Worm (Caenorhabditis elegans) whole organism, L4 larva: ENCODE measurements around the gene C16C8.18.

ENCODE experiments used
- F10B5.3 ChIP-seq: sonication (generic microtip); optimal IDR thresholded peaks from 2 replicates; lab custom pipeline; 2016; ENCODE audit warnings: mild to moderate bottlenecking, missing genetic modification characterization, missing compliant biosample characterization
- R02D3.7 ChIP-seq: fragments of 150-350 bp; sonication (generic microtip); optimal IDR thresholded peaks from 3 replicates; lab custom pipeline; 2014; ENCODE audit warnings: missing biosample characterization, missing genetic modification characterization
- ZK546.5 ChIP-seq, 2 experiments: sonication (generic microtip); optimal IDR thresholded peaks; 2 replicates each; lab custom pipeline; 2017; ENCODE audit warnings: missing biosample characterization in 2 of 2, missing genetic modification characterization in 2 of 2
- aha-1 ChIP-seq: fragments of 150-350 bp; peaks from one replicate; lab custom pipeline; 2014; ENCODE audit warnings: missing biosample characterization, missing genetic modification characterization
- aly-2 ChIP-seq: sonication (generic microtip); optimal IDR thresholded peaks from 2 replicates; lab custom pipeline; 2018; ENCODE audit warnings: missing biosample characterization, missing genetic modification characterization
- ceh-20 ChIP-seq: fragments of 200-800 bp; sonication (Bioruptor generic); IDR thresholded peaks from 2 replicates; pipeline ENCODE4 v1.3.6; 2022; ENCODE audit warnings: missing genetic modification reagents, missing genetic modification characterization, missing compliant biosample characterization
- ceh-44 ChIP-seq: fragments of 200-800 bp; sonication (Bioruptor generic); IDR thresholded peaks from 2 replicates; pipeline ENCODE4 v1.3.6; 2022; ENCODE audit warnings: missing genetic modification reagents, missing genetic modification characterization, missing compliant biosample characterization
- daf-19 ChIP-seq: fragments of 200-800 bp; sonication (Bioruptor generic); conservative IDR thresholded peaks from 2 replicates; pipeline ENCODE4 v1.3.6; 2022; ENCODE audit warnings: missing genetic modification characterization, missing compliant biosample characterization
- dmd-9 ChIP-seq: fragments of 200-800 bp; sonication (Bioruptor generic); IDR thresholded peaks from 2 replicates; pipeline ENCODE4 v1.3.6; 2022; ENCODE audit warnings: missing genetic modification reagents, missing genetic modification characterization, missing compliant biosample characterization
- egl-43 ChIP-seq: fragments of 200-800 bp; sonication (Bioruptor generic); IDR thresholded peaks from 2 replicates; pipeline ENCODE4 v1.3.6; 2022; ENCODE audit warnings: missing genetic modification reagents, missing genetic modification characterization, missing compliant biosample characterization
- hlh-11 ChIP-seq: fragments of 200-800 bp; sonication (Bioruptor generic); optimal IDR thresholded peaks from 2 replicates; lab custom pipeline; 2018; ENCODE audit warnings: mild to moderate bottlenecking, missing genetic modification characterization, missing compliant biosample characterization
- lin-39 ChIP-seq: fragments of 150-350 bp; optimal IDR thresholded peaks from 2 replicates; lab custom pipeline; 2014; ENCODE audit warnings: missing biosample characterization, missing genetic modification reagents, missing genetic modification characterization
- mdl-1 ChIP-seq, 2 experiments: fragments of 150-350 bp in 1 of 2; sonication (generic microtip) in 1 of 2; optimal IDR thresholded peaks; 2 replicates each; lab custom pipeline; 2014 to 2017; ENCODE audit warnings: missing biosample characterization in 2 of 2, missing genetic modification characterization in 2 of 2
- mdt-29 ChIP-seq: fragments of 200-800 bp; sonication (Bioruptor generic); IDR thresholded peaks from 2 replicates; pipeline ENCODE4 v1.3.6; 2022; ENCODE audit warnings: missing genetic modification reagents, missing genetic modification characterization, missing compliant biosample characterization
- mep-1 ChIP-seq: fragments of 150-350 bp; sonication (generic microtip); optimal IDR thresholded peaks from 3 replicates; lab custom pipeline; 2014; ENCODE audit warnings: missing biosample characterization, missing genetic modification characterization
- mxl-3 ChIP-seq: fragments of 200-800 bp; sonication (Bioruptor generic); optimal IDR thresholded peaks from 2 replicates; lab custom pipeline; 2018; ENCODE audit warnings: mild to moderate bottlenecking, missing genetic modification characterization, missing compliant biosample characterization
- nhr-102 ChIP-seq: sonication (generic microtip); optimal IDR thresholded peaks from 2 replicates; lab custom pipeline; 2016; ENCODE audit warnings: mild to moderate bottlenecking, missing genetic modification characterization, moderate library complexity, missing compliant biosample characterization
- nhr-11 ChIP-seq: fragments of 150-350 bp; optimal IDR thresholded peaks from 2 replicates; lab custom pipeline; 2014; ENCODE audit warnings: missing biosample characterization, missing genetic modification characterization
- nhr-111 ChIP-seq: fragments of 200-800 bp; sonication (Bioruptor generic); optimal IDR thresholded peaks from 2 replicates; lab custom pipeline; 2018; ENCODE audit warnings: mild to moderate bottlenecking, missing genetic modification characterization, missing compliant biosample characterization
- nhr-237 ChIP-seq: sonication (generic microtip); optimal IDR thresholded peaks from 2 replicates; lab custom pipeline; 2017; ENCODE audit warnings: missing biosample characterization, missing genetic modification characterization
- nhr-48 ChIP-seq: sonication (generic microtip); optimal IDR thresholded peaks from 2 replicates; lab custom pipeline; 2016; ENCODE audit warnings: mild to moderate bottlenecking, missing genetic modification characterization, missing compliant biosample characterization
- nhr-6 ChIP-seq: fragments of 150-350 bp; optimal IDR thresholded peaks from 2 replicates; lab custom pipeline; 2014; ENCODE audit warnings: missing biosample characterization, missing genetic modification characterization
- php-3 ChIP-seq: fragments of 200-800 bp; sonication (Bioruptor generic); IDR thresholded peaks from 2 replicates; pipeline ENCODE4 v1.3.6; 2022; ENCODE audit warnings: missing genetic modification reagents, missing genetic modification characterization, missing compliant biosample characterization
- rbr-2 ChIP-seq: sonication (generic microtip); optimal IDR thresholded peaks from 2 replicates; lab custom pipeline; 2016; ENCODE audit warnings: missing genotype, missing genetic modification characterization, missing compliant biosample characterization
- saeg-2 ChIP-seq: fragments of 200-800 bp; sonication (Bioruptor generic); IDR thresholded peaks from 2 replicates; pipeline ENCODE4 v1.3.6; 2022; ENCODE audit warnings: missing genetic modification reagents, missing genetic modification characterization, missing compliant biosample characterization
- set-16 ChIP-seq: fragments of 200-800 bp; sonication (Bioruptor generic); IDR thresholded peaks from 2 replicates; pipeline ENCODE4 v1.3.6; 2022; ENCODE audit warnings: missing genetic modification reagents, missing genetic modification characterization, missing compliant biosample characterization
- snpc-4 ChIP-seq: fragments of 150-350 bp; optimal IDR thresholded peaks from 2 replicates; lab custom pipeline; 2014; ENCODE audit warnings: missing biosample characterization, missing genetic modification characterization
- spr-1 ChIP-seq: sonication (generic microtip); optimal IDR thresholded peaks from 2 replicates; lab custom pipeline; 2016; ENCODE audit warnings: mild to moderate bottlenecking, missing genetic modification characterization, missing compliant biosample characterization
- tra-1 ChIP-seq: fragments of 200-800 bp; sonication (Bioruptor generic); IDR thresholded peaks from 2 replicates; pipeline ENCODE4 v1.3.6; 2022; ENCODE audit warnings: missing genetic modification reagents, missing genetic modification characterization, missing compliant biosample characterization
- unc-62 ChIP-seq, 3 experiments: fragments of 150-350 bp in 1 of 3; sonication (generic microtip); optimal IDR thresholded peaks in 2 of 3; peaks in 1 of 3; 1 replicate in 1 of 3; 2 replicates in 2 of 3; lab custom pipeline; 2014 to 2017; ENCODE audit warnings: missing biosample characterization in 3 of 3, missing genetic modification characterization in 3 of 3, missing genetic modification reagents in 3 of 3, missing genotype in 1 of 3

The C16C8.18 gene

DNA sequence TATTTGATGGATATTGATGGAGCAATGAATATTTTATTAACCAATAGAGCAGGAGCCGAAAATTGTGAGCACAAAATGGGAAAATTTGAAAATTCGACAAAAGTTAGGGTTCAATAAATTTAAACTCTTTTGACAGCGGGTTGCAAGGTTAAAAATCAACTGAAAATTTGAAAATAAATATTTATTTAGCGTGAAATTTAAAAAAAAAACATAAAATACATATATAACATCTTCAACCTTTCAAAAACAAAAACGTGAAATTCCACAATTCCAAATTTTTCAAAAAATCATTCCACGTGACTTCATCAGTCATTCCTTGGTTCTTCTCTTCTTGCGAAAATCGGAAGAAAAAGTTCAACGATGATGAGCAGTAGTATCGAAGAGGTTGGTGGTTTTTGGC, at the start of gene C16C8.18:
Gene C16C8.18 (plus strand): TSS at position 301 of the 400 bp plus-strand sequence.
- TF ChIP-seq mxl-3 (GFP tag; lab: Kevin White, UChicago) (no peak), ZK546.5 (tag; optimal IDR thresholded peaks at IDR 0.05; lab: Kevin White, UChicago) (no peak), tra-1 (GFP tag; lab: Robert Waterston, UW) (no peak), spr-1 (tag; lab: Kevin White, UChicago) (no peak), mep-1 (tag; lab: Kevin White, UChicago) (no peak), hlh-11 (tag; lab: Kevin White, UChicago) (no peak)

DNA sequence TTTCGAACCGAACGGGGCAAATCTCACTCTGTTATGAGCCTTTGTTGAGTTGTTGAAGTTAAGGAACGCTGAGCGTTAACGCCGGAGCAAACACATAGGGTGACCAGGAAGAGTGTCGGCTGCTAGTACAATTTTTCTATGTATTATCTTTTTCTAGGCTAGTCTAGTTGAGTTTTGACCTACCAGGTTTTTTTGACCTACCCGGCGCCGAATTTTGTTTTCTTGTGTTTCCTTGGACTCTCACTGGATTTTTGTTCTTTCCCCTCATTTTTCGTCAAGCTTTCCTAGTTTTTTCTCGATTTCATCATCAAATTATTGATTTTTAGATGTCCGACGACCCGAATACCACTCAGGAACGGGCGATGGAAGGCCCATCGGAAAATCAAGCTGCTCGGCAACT, 48.0 kb upstream of the C16C8.18 start, which contains the start of gene T06D4.1:
Gene T06D4.1 (plus strand): TSS at position 321 of the 400 bp plus-strand sequence.
- TF ChIP-seq egl-43 (GFP tag; lab: Robert Waterston, UW), result no peak

DNA sequence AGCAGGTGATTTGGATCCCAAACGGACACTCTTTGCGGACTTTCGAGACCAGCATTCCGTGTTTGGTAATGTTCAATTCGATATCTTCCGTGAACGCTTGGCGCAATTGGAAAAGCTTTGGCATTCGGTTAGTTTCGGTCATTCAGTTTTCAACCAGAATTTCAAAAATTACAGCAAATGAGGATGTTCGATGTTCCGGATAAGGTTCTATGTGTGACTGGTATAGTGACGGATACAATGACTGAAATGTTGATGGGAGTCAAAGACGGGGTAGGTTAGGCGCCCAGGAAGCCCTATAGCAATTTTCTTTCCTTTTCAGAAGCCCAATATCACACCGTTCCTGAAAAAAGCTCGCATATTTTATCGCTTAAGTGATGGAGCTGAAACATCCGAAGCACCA, 46.4 kb upstream of the C16C8.18 start:
- TF ChIP-seq mdt-29 (no peak), F10B5.3 (tag; lab: Kevin White, UChicago) (no peak), nhr-11 (tag; lab: Kevin White, UChicago) (no peak), unc-62 (GFP tag; optimal IDR thresholded peaks at IDR 0.05 in 1 of 2; lab: Kevin White, UChicago) (peak in 1 of 2 experiments; percentile 95), unc-62 (tag; optimal IDR thresholded peaks at IDR 0.05; lab: Kevin White, UChicago) (no peak), mep-1 (tag; lab: Kevin White, UChicago) (no peak), nhr-48 (no peak)

DNA sequence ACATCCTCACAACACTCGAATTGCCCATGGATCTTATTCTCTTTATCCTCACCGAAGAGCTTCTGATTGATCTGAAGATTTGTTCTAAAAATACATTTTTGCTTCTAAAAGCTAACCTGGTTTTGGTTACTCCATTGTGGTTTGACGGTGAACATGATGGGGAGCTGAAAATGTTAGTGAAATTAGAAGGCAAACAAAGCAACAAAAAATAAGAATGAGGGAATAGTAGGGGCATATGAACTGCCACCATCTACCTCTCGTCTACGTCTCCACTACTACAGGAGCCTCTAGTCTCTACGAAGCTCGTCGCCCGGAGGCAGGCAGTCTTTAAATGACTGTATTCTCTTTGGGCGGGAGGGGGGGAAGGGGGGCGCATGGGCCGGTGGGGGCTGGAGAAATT, 43.8 kb upstream of the C16C8.18 start, which contains the start of gene T06D4.2:
Gene T06D4.2 (minus strand): TSS at position 170 of the 400 bp plus-strand sequence.
- TF ChIP-seq mdt-29 (no peak), aha-1 (tag; lab: Kevin White, UChicago) (peak; percentile 93)
- TF ChIP-seq, all 104 proteins: peak for 1

DNA sequence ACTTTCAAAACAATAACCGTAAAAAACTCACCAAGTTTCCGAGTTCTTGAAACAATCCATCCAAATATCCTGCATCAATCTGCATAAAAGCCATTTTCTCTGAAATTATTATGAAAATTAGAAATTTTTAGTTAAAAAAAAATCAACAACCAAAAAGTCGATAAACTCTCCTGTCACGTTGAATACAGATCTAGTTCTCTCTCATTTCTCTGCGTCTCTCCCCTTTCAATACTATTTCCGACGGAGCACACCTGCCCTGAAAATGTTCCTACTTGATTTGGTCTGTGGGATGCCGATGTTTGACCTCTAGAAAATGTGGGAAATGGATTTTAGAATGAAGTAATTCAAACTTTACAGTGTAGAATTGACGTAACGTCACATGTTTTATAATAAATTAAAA, 42.0 kb upstream of the C16C8.18 start, which contains the start of gene T06D4.6:
Gene T06D4.6 (minus strand): TSS at position 101 of the 400 bp plus-strand sequence.
- no peak for TF ChIP-seq dmd-9
- no peak for TF ChIP-seq mdl-1 (tag; optimal IDR thresholded peaks at IDR 0.05; lab: Kevin White, UChicago)
- TF ChIP-seq php-3, result no peak
- TF ChIP-seq nhr-102, result no peak
- no peak for TF ChIP-seq spr-1 (tag; lab: Kevin White, UChicago)
- TF ChIP-seq set-16 (GFP tag; lab: Robert Waterston, UW), result no peak

DNA sequence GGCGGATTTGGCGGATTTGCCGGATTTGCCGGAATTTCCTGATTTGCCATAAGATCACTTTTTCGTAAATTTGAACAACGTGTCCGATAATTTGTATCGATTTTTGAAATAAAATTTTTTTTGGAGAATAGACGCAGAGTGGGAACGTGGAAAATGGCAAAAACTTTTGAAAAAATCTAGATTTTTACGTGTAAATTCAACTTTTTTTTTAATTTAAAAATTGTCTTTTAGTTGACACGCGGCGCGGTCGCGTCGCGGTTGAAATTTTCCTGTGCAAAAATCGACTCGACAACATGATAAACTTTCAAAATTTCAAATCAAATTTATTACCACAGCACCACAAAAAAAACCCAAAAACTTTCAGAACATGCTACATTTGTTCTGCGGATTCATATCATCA, 34.0 kb upstream of the C16C8.18 start, which contains the start of gene nep-20:
Gene nep-20 (minus strand): TSS at position 101 of the 400 bp plus-strand sequence.
- TF ChIP-seq unc-62 (GFP tag; optimal IDR thresholded peaks at IDR 0.05 in 1 of 2; lab: Kevin White, UChicago) (peak in 1 of 2 experiments; percentile 15), unc-62 (tag; optimal IDR thresholded peaks at IDR 0.05; lab: Kevin White, UChicago) (no peak), daf-19 (GFP tag; lab: Robert Waterston, UW) (no peak)

DNA sequence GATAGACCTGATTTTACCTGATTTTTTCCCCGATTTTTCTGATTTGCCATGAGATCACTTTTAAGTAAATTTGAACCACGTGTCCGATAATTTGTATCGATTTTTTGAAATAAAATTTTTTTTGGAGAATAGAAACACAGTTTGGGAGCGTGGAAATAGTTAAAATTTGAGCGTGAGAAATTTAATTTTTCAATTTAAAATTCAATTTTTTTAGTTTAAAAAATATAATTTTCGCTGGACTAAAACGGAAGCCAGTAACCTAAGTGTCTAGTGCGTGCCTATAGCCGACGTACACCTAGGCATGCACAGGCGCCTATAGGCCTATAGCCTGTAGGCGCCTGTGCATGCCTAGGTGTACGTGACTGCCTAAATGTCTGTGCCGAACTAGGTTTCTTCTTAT, 30.3 kb upstream of the C16C8.18 start, which contains the start of gene nep-9:
Gene nep-9 (minus strand): TSS at position 101 of the 400 bp plus-strand sequence.
- TF ChIP-seq aha-1 (tag; lab: Kevin White, UChicago) (peak; percentile 24), lin-39 (no peak)

DNA sequence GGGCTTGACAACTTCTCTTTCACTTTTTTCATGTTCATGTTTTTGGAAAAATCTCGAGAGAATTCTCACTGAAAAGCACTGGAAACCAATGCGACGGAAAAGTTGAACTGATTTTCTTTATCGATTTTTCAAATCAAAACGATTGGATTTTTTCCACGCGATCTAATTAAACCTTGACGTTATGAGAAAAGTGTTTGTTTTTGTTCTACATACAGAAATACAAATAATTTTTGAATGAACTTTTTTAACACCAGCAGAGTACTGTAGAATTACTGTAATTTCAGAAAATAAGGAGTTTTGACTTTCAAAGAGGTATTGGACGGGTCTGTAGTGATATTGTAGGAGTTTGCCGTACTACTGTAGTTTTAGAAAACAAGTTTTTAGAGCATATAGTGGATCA, 26.6 kb upstream of the C16C8.18 start, which contains the start of gene nep-10:
Gene nep-10 (minus strand): TSS at position 101 of the 400 bp plus-strand sequence.
- TF ChIP-seq saeg-2 (GFP tag; lab: Robert Waterston, UW), result no peak
- no peak for TF ChIP-seq nhr-237 (tag; lab: Kevin White, UChicago)
- no peak for TF ChIP-seq R02D3.7 (tag; lab: Kevin White, UChicago)
- no peak for TF ChIP-seq snpc-4 (tag; lab: Kevin White, UChicago)
- no peak for TF ChIP-seq nhr-48
- TF ChIP-seq rbr-2 (tag; lab: Kevin White, UChicago), result no peak
- no peak for TF ChIP-seq ceh-44 (GFP tag; lab: Robert Waterston, UW)
- TF ChIP-seq ceh-20 (GFP tag; lab: Robert Waterston, UW), result no peak
- no peak for TF ChIP-seq daf-19 (GFP tag; lab: Robert Waterston, UW)
- TF ChIP-seq aly-2 (tag; lab: Kevin White, UChicago), result no peak
- no peak for TF ChIP-seq nhr-111
- TF ChIP-seq nhr-6 (tag; lab: Kevin White, UChicago), result no peak
